Worm (Caenorhabditis elegans) whole organism, L3 larva: ENCODE measurements around the gene smg-7.
A peak's percentile ranks its signal among the peaks of the same experiment; 100 is the strongest.

Experiments
- R02D3.7 ChIP-seq: fragments of 150-350 bp; optimal IDR thresholded peaks from 2 replicates; lab custom pipeline; 2014; ENCODE audit warnings: missing biosample characterization, missing genetic modification characterization
- ZK546.5 ChIP-seq: sonication (generic microtip); optimal IDR thresholded peaks from 2 replicates; lab custom pipeline; 2017; ENCODE audit warnings: missing biosample characterization, missing genetic modification characterization
- aly-2 ChIP-seq: fragments of 150-350 bp; optimal IDR thresholded peaks from 2 replicates; lab custom pipeline; 2014; ENCODE audit warnings: missing biosample characterization, missing genetic modification characterization
- ama-1 ChIP-seq: fragments of 150-350 bp; optimal IDR thresholded peaks from 2 replicates; lab custom pipeline; 2018
- ceh-16 ChIP-seq: sonication (generic microtip); optimal IDR thresholded peaks from 2 replicates; lab custom pipeline; 2017; ENCODE audit warnings: missing biosample characterization, missing genetic modification characterization
- ceh-28 ChIP-seq: fragments of 150-350 bp; optimal IDR thresholded peaks from 2 replicates; lab custom pipeline; 2014; ENCODE audit warnings: missing biosample characterization, missing genetic modification reagents, missing genetic modification characterization
- ceh-82 ChIP-seq: fragments of 150-350 bp; optimal IDR thresholded peaks from 2 replicates; lab custom pipeline; 2014; ENCODE audit warnings: missing biosample characterization, missing genetic modification characterization
- daf-12 ChIP-seq: fragments of 150-350 bp; optimal IDR thresholded peaks from 2 replicates; lab custom pipeline; 2014; ENCODE audit warnings: missing biosample characterization, missing genetic modification reagents, missing genetic modification characterization
- egl-27 ChIP-seq: sonication (generic microtip); optimal IDR thresholded peaks from 4 replicates; lab custom pipeline; 2017; ENCODE audit warnings: missing biosample characterization, missing genetic modification reagents, missing genetic modification characterization
- egl-5 ChIP-seq: fragments of 150-350 bp; optimal IDR thresholded peaks from 2 replicates; lab custom pipeline; 2017; ENCODE audit warnings: missing biosample characterization, missing genetic modification reagents, missing genetic modification characterization, inconsistent platforms
- elt-1 ChIP-seq: fragments of 150-350 bp; optimal IDR thresholded peaks from 2 replicates; lab custom pipeline; 2014; ENCODE audit warnings: missing biosample characterization, missing genetic modification characterization
- elt-2 ChIP-seq: sonication (generic microtip); optimal IDR thresholded peaks from 2 replicates; lab custom pipeline; 2016; ENCODE audit warnings: missing genetic modification reagents, mild to moderate bottlenecking, missing genetic modification characterization, missing compliant biosample characterization
- fkh-2 ChIP-seq: fragments of 150-350 bp; optimal IDR thresholded peaks from 2 replicates; lab custom pipeline; 2014; ENCODE audit warnings: missing biosample characterization, missing genetic modification reagents, missing genetic modification characterization
- hmg-11 ChIP-seq: sonication (generic microtip); optimal IDR thresholded peaks from 2 replicates; lab custom pipeline; 2016; ENCODE audit warnings: missing genetic modification characterization, missing compliant biosample characterization
- jun-1 ChIP-seq: fragments of 150-350 bp; optimal IDR thresholded peaks from 2 replicates; lab custom pipeline; 2014; ENCODE audit warnings: missing biosample characterization, missing genetic modification reagents, missing genetic modification characterization
- lin-15B ChIP-seq: fragments of 150-350 bp; optimal IDR thresholded peaks from 2 replicates; lab custom pipeline; 2014; ENCODE audit warnings: missing biosample characterization, missing genetic modification characterization
- lin-39 ChIP-seq: fragments of 150-350 bp; optimal IDR thresholded peaks from 2 replicates; lab custom pipeline; 2018; ENCODE audit warnings: missing biosample characterization, missing genetic modification reagents, missing genetic modification characterization
- lsy-12 ChIP-seq: sonication (generic microtip); optimal IDR thresholded peaks from 2 replicates; lab custom pipeline; 2016; ENCODE audit warnings: mild to moderate bottlenecking, missing genetic modification characterization, missing compliant biosample characterization
- mdl-1 ChIP-seq: fragments of 150-350 bp; optimal IDR thresholded peaks from 2 replicates; lab custom pipeline; 2014; ENCODE audit warnings: missing biosample characterization, missing genetic modification characterization
- mml-1 ChIP-seq: fragments of 150-350 bp; sonication (generic microtip); optimal IDR thresholded peaks from 3 replicates; lab custom pipeline; 2014; ENCODE audit warnings: missing biosample characterization, missing genetic modification characterization
- nfya-1 ChIP-seq: sonication (generic microtip); optimal IDR thresholded peaks from 2 replicates; lab custom pipeline; 2017; ENCODE audit warnings: missing genetic modification characterization, mild to moderate bottlenecking, missing compliant biosample characterization, antibody characterized with exemption, moderate library complexity; ENCODE audit not compliant: insufficient read depth
- nhr-11 ChIP-seq: fragments of 150-350 bp; optimal IDR thresholded peaks from 2 replicates; lab custom pipeline; 2014; ENCODE audit warnings: missing biosample characterization, missing genetic modification characterization
- nhr-12 ChIP-seq: fragments of 150-350 bp; optimal IDR thresholded peaks from 2 replicates; lab custom pipeline; 2014; ENCODE audit warnings: missing biosample characterization, missing genetic modification characterization
- nhr-237 ChIP-seq: fragments of 150-350 bp; optimal IDR thresholded peaks from 2 replicates; lab custom pipeline; 2014; ENCODE audit warnings: missing biosample characterization, missing genetic modification characterization
- nhr-28 ChIP-seq: fragments of 150-350 bp; optimal IDR thresholded peaks from 2 replicates; lab custom pipeline; 2014; ENCODE audit warnings: missing biosample characterization, missing genetic modification characterization
- nhr-76 ChIP-seq: fragments of 150-350 bp; sonication (generic microtip); optimal IDR thresholded peaks from 5 replicates; lab custom pipeline; 2014; ENCODE audit warnings: missing biosample characterization, missing genetic modification characterization
- nhr-77 ChIP-seq: fragments of 150-350 bp; optimal IDR thresholded peaks from 2 replicates; lab custom pipeline; 2014; ENCODE audit warnings: missing biosample characterization, missing genetic modification characterization
- pha-4 ChIP-seq: fragments of 150-350 bp; optimal IDR thresholded peaks from 2 replicates; lab custom pipeline; 2014; ENCODE audit warnings: missing biosample characterization, missing genetic modification reagents, missing genetic modification characterization
- pqm-1 ChIP-seq: fragments of 150-350 bp; optimal IDR thresholded peaks from 2 replicates; lab custom pipeline; 2017; ENCODE audit warnings: missing biosample characterization, missing genetic modification characterization, inconsistent platforms
- sea-2 ChIP-seq: fragments of 150-350 bp; sonication (generic microtip); optimal IDR thresholded peaks from 4 replicates; lab custom pipeline; 2014; ENCODE audit warnings: missing biosample characterization, missing genetic modification reagents, missing genetic modification characterization
- skn-1 ChIP-seq: fragments of 150-350 bp; optimal IDR thresholded peaks from 2 replicates; lab custom pipeline; 2014; ENCODE audit warnings: missing biosample characterization, missing genetic modification characterization
- snpc-4 ChIP-seq: fragments of 150-350 bp; optimal IDR thresholded peaks from 2 replicates; lab custom pipeline; 2014; ENCODE audit warnings: missing biosample characterization, missing genetic modification characterization
- tbx-2 ChIP-seq: sonication (generic microtip); optimal IDR thresholded peaks from 2 replicates; lab custom pipeline; 2016; ENCODE audit warnings: mild to moderate bottlenecking, missing genetic modification characterization, missing compliant biosample characterization
- unc-39 ChIP-seq: sonication (generic microtip); optimal IDR thresholded peaks from 4 replicates; lab custom pipeline; 2017; ENCODE audit warnings: missing biosample characterization, missing genetic modification characterization
- zag-1 ChIP-seq: fragments of 150-350 bp; optimal IDR thresholded peaks from 2 replicates; lab custom pipeline; 2014; ENCODE audit warnings: missing biosample characterization, missing genetic modification characterization
- ztf-11 ChIP-seq: fragments of 150-350 bp; optimal IDR thresholded peaks from 2 replicates; lab custom pipeline; 2014; ENCODE audit warnings: missing biosample characterization, missing genetic modification characterization
- ztf-4 ChIP-seq: fragments of 150-350 bp; optimal IDR thresholded peaks from 2 replicates; lab custom pipeline; 2014; ENCODE audit warnings: missing biosample characterization, missing genetic modification characterization

Gene smg-7

ce11 chrIV:6767240-6767639 is 25.0 kb upstream of the smg-7 start (continued):
- TF ChIP-seq mml-1 (no peak), fkh-2 (tag; lab: Kevin White, UChicago) (no peak), ceh-28 (tag; lab: Kevin White, UChicago) (peak; percentile 78), lsy-12 (tag; lab: Kevin White, UChicago) (no peak), elt-1 (tag; lab: Kevin White, UChicago) (no peak), zag-1 (tag; lab: Kevin White, UChicago) (no peak), nhr-28 (tag; lab: Kevin White, UChicago) (no peak), pha-4 (tag; lab: Kevin White, UChicago) (peak; percentile 74), jun-1 (tag; lab: Kevin White, UChicago) (peak; percentile 61), ztf-4 (tag; lab: Kevin White, UChicago) (no peak), hmg-11 (tag; lab: Kevin White, UChicago) (peak; percentile 53), nhr-77 (tag; lab: Kevin White, UChicago) (no peak), skn-1 (tag; lab: Kevin White, UChicago) (peak; percentile 65), pqm-1 (tag; lab: Kevin White, UChicago) (peak; percentile 65), nhr-76 (tag; lab: Kevin White, UChicago) (no peak)

- TF ChIP-seq mdl-1 (tag; lab: Kevin White, UChicago) = no peak
- TF ChIP-seq tbx-2 (tag; lab: Kevin White, UChicago) = no peak
- no peak for TF ChIP-seq ZK546.5
- TF ChIP-seq, all 47 proteins: peak for 0
Observed at ce11 chrIV:6762416-6762815, 20.2 kb upstream of the smg-7 start, which contains the start of gene spd-3. Gene spd-3 (plus strand): TSS chrIV:6762716.

ce11 chrIV:6757614-6758013 is 15.4 kb upstream of the smg-7 start:
- TF ChIP-seq egl-5 = no peak
- no peak for TF ChIP-seq ztf-4 (tag; lab: Kevin White, UChicago)
- no peak for TF ChIP-seq nhr-11 (tag; lab: Kevin White, UChicago)
- TF ChIP-seq snpc-4 = no peak
- no peak for TF ChIP-seq R02D3.7 (tag; lab: Kevin White, UChicago)
- TF ChIP-seq daf-12 (tag; lab: Kevin White, UChicago) = no peak
- no peak for TF ChIP-seq unc-39
- TF ChIP-seq nhr-28 (tag; lab: Kevin White, UChicago) = no peak
- no peak for TF ChIP-seq ceh-16 (tag; lab: Kevin White, UChicago)
- no peak for TF ChIP-seq jun-1 (tag; lab: Kevin White, UChicago)
- TF ChIP-seq sea-2 (GFP tag; lab: Kevin White, UChicago) = no peak
- no peak for TF ChIP-seq nhr-12 (tag; lab: Kevin White, UChicago)
- TF ChIP-seq skn-1 (tag; lab: Kevin White, UChicago) = no peak
- TF ChIP-seq aly-2 (tag; lab: Kevin White, UChicago) = no peak
- TF ChIP-seq ztf-11 (tag; lab: Kevin White, UChicago) = no peak
- TF ChIP-seq nhr-237 = no peak
- TF ChIP-seq nhr-76 (tag; lab: Kevin White, UChicago) = no peak

- TF ChIP-seq elt-2 (tag; lab: Kevin White, UChicago) (no peak), ceh-16 (tag; lab: Kevin White, UChicago) (no peak), jun-1 (tag; lab: Kevin White, UChicago) (no peak), R02D3.7 (tag; lab: Kevin White, UChicago) (no peak), pqm-1 (tag; lab: Kevin White, UChicago) (no peak), nfya-1 (tag; lab: Kevin White, UChicago) (no peak), nhr-12 (tag; lab: Kevin White, UChicago) (no peak), ama-1 (lab: Kevin White, UChicago) (no peak), aly-2 (tag; lab: Kevin White, UChicago) (no peak), ceh-28 (tag; lab: Kevin White, UChicago) (no peak), lin-15B (no peak), egl-27 (tag; lab: Kevin White, UChicago) (no peak), snpc-4 (no peak), fkh-2 (tag; lab: Kevin White, UChicago) (no peak), nhr-11 (tag; lab: Kevin White, UChicago) (no peak), ceh-82 (tag; lab: Kevin White, UChicago) (no peak), lin-39 (tag; lab: Kevin White, UChicago) (no peak), unc-39 (no peak), zag-1 (tag; lab: Kevin White, UChicago) (no peak)
Observed at ce11 chrIV:6757011-6757410, 14.8 kb upstream of the smg-7 start, which contains the start of gene usp-4. Gene usp-4 (plus strand): TSS chrIV:6757311.
